Worm (Caenorhabditis elegans) whole organism, L1 larva: ENCODE measurements around the gene fkh-9.

Source experiments
- lin-13 ChIP-seq: fragments of 150-350 bp; optimal IDR thresholded peaks from 2 replicates; lab custom pipeline; 2014; ENCODE audit warnings: missing biosample characterization, missing genetic modification reagents, missing genetic modification characterization
- nhr-11 ChIP-seq: fragments of 150-350 bp; optimal IDR thresholded peaks from 2 replicates; lab custom pipeline; 2014; ENCODE audit warnings: missing biosample characterization, missing genetic modification characterization
- pax-3 ChIP-seq: fragments of 200-800 bp; sonication (Bioruptor generic); optimal IDR thresholded peaks from 2 replicates; lab custom pipeline; 2018; ENCODE audit warnings: mild to moderate bottlenecking, missing genetic modification characterization, moderate library complexity, missing compliant biosample characterization
- snpc-4 ChIP-seq: fragments of 150-350 bp; optimal IDR thresholded peaks from 2 replicates; lab custom pipeline; 2014; ENCODE audit warnings: missing biosample characterization, missing genetic modification characterization
- tlp-1 ChIP-seq: fragments of 150-350 bp; optimal IDR thresholded peaks from 2 replicates; lab custom pipeline; 2014; ENCODE audit warnings: missing biosample characterization, missing genetic modification characterization
- unc-130 ChIP-seq: fragments of 150-350 bp; optimal IDR thresholded peaks from 2 replicates; lab custom pipeline; 2017; ENCODE audit warnings: missing biosample characterization, missing genetic modification characterization, inconsistent platforms

DNA sequence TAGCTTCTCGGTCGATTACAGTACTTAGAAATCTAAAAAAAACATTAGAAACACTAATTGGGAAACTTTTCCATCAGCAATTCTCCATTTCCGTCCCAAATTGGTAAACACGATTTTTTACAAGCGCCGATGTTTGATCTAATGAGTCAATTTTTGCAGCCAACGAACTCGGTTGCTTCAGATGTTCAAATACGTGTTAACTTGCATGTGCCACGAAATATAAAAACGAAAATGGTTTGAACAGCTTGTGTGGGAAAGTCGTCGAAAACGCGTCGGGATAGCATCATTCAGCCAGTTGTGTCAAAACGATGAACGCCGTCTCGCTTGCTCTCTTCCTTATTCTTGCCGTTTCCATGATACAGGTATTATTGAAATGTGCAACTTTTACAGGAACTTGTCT is 21.9 kb downstream of the fkh-9 start, which contains the start of gene F35A5.2:
- TF ChIP-seq lin-13, result no peak
- no peak for TF ChIP-seq nhr-11 (tag; lab: Kevin White, UChicago)
- TF ChIP-seq pax-3, result no peak
- TF ChIP-seq snpc-4 (tag; lab: Kevin White, UChicago), result no peak
- no peak for TF ChIP-seq unc-130
- no peak for TF ChIP-seq tlp-1
